Worm (Caenorhabditis elegans) whole organism, late embryonic: ENCODE results near the gene C39B5.5.

ENCODE experiments used
- C08G9.2 ChIP-seq: sonication (generic microtip); optimal IDR thresholded peaks from 2 replicates; lab custom pipeline; 2016; ENCODE audit warnings: mild to moderate bottlenecking, missing genetic modification characterization, moderate library complexity, missing compliant biosample characterization
- ceh-48 ChIP-seq: sonication (generic microtip); optimal IDR thresholded peaks from 2 replicates; lab custom pipeline; 2016; ENCODE audit warnings: missing genetic modification characterization, inconsistent platforms, missing compliant biosample characterization
- ceh-9 ChIP-seq: sonication (generic microtip); optimal IDR thresholded peaks from 2 replicates; lab custom pipeline; 2016; ENCODE audit warnings: mild to moderate bottlenecking, missing genetic modification characterization, inconsistent platforms, missing compliant biosample characterization
- dve-1 ChIP-seq: sonication (generic microtip); optimal IDR thresholded peaks from 2 replicates; lab custom pipeline; 2017; ENCODE audit warnings: antibody characterized with exemption, mild to moderate bottlenecking, missing genetic modification characterization, missing compliant biosample characterization
- ets-4 ChIP-seq: sonication (generic microtip); optimal IDR thresholded peaks from 2 replicates; lab custom pipeline; 2016; ENCODE audit warnings: missing genetic modification characterization, missing compliant biosample characterization
- lim-6 ChIP-seq: sonication (generic microtip); optimal IDR thresholded peaks from 2 replicates; lab custom pipeline; 2016; ENCODE audit warnings: missing genetic modification characterization, missing compliant biosample characterization
- pqm-1 ChIP-seq: sonication (generic microtip); optimal IDR thresholded peaks from 2 replicates; lab custom pipeline; 2016; ENCODE audit warnings: missing genetic modification characterization, missing compliant biosample characterization
- unc-55 ChIP-seq: sonication (generic microtip); optimal IDR thresholded peaks from 2 replicates; lab custom pipeline; 2017; ENCODE audit warnings: missing biosample characterization, missing genetic modification reagents, missing genetic modification characterization
- unc-86 ChIP-seq: sonication (generic microtip); optimal IDR thresholded peaks from 2 replicates; lab custom pipeline; 2016; ENCODE audit warnings: missing genetic modification characterization, missing compliant biosample characterization

ce11 chrIII:2170556-2170955 lies 37.4 kb upstream of the C39B5.5 start:
- TF ChIP-seq unc-86 (tag; lab: Kevin White, UChicago), result no peak
- TF ChIP-seq ceh-48 (tag; lab: Kevin White, UChicago), result no peak
- no peak for TF ChIP-seq dve-1 (tag; lab: Kevin White, UChicago)
- no peak for TF ChIP-seq C08G9.2 (tag; lab: Kevin White, UChicago)
- TF ChIP-seq lim-6, result no peak
- no peak for TF ChIP-seq unc-55
- no peak for TF ChIP-seq ceh-9 (tag; lab: Kevin White, UChicago)
- no peak for TF ChIP-seq ets-4
- no peak for TF ChIP-seq pqm-1
